Fruit fly (Drosophila melanogaster) whole organism, embryonic: ENCODE data around the gene Sec13.

Experiments
- CG18599 ChIP-seq: fragments of 200-800 bp; sonication (Bioruptor generic); optimal IDR thresholded peaks from 3 replicates; lab custom pipeline; 2017; ENCODE audit warnings: missing biosample characterization, missing genetic modification characterization, mild to moderate bottlenecking, moderate library complexity, missing genetic modification reagents
- CG6689 ChIP-seq: fragments of 200-800 bp; sonication (Bioruptor generic); IDR thresholded peaks from 2 replicates; pipeline ENCODE4 v1.3.6; 2022; ENCODE audit warnings: missing biosample characterization, missing genetic modification characterization
- D19A ChIP-seq: fragments of 200-800 bp; optimal IDR thresholded peaks from 3 replicates; lab custom pipeline; 2019; ENCODE audit warnings: missing biosample characterization, mild to moderate bottlenecking, missing genetic modification characterization, moderate library complexity
- Meics ChIP-seq: fragments of 200-800 bp; sonication (Bioruptor generic); optimal IDR thresholded peaks from 2 replicates; lab custom pipeline; 2017; ENCODE audit warnings: missing biosample characterization, mild to moderate bottlenecking, missing genetic modification characterization
- hth ChIP-seq: fragments of >200 bp; optimal IDR thresholded peaks from 2 replicates; lab custom pipeline; 2017; ENCODE audit warnings: inconsistent platforms
- psq ChIP-seq: fragments of 200-800 bp; sonication (Bioruptor generic); optimal IDR thresholded peaks from 2 replicates; lab custom pipeline; 2017; ENCODE audit warnings: missing biosample characterization, missing genetic modification characterization
- scrt ChIP-seq: fragments of 200-800 bp; sonication (Bioruptor generic); optimal IDR thresholded peaks from 2 replicates; lab custom pipeline; 2018; ENCODE audit warnings: missing biosample characterization, mild to moderate bottlenecking, missing genetic modification characterization, moderate library complexity

dm6 chr3R:23402508-23402907 is 46.4 kb downstream of the Sec13 start, which contains the start of gene Ir94d:
- TF ChIP-seq Meics (GFP tag; lab: Kevin White, UChicago) (no peak), D19A (tag; lab: Kevin White, UChicago) (no peak), scrt (GFP tag; lab: Kevin White, UChicago) (no peak), CG18599 (GFP tag; lab: Kevin White, UChicago) (no peak), psq (GFP tag; lab: Kevin White, UChicago) (no peak), hth (lab: Kevin White, UChicago) (no peak), CG6689 (no peak)
